Fruit fly (Drosophila melanogaster): ENCODE data around the gene Kap-alpha3.
A peak's percentile ranks its signal among the peaks of the same experiment; 100 is the strongest.

Gene Kap-alpha3

DNA sequence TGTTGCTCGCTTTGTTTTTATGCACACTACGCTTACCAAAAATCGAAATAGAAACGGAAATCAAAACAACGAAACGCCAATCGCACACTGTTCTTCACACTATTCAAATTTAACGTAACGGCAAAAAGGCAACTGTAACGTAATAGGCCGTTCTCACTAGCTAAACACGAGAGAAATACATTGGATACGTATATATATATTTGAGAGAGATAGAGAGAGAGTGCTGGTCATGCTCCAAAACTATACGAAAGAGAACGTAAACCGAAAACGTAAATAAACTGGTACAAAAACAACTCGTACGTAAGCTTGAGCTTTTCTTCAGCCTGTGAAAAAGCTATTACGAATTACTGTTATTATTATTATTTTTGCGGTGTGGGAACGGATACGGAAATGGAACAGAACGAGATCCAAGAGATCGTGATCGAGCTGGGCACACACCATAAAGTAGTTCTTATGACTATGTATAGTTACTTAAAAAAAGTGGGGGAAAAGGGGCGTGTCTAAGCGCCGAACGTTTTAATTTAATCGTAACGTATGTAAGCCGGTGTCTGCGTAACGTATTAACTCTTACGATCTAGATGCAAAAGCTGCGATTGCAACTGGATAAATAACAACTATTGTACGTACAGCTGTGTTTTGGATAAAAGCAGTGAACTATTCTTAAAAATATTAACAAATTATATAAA lies 33.9 kb downstream of the Kap-alpha3 start:
- TF ChIP-seq spab (GFP tag; optimal IDR thresholded peaks at IDR 0.05) (no peak), Eip75B (GFP tag; optimal IDR thresholded peaks at IDR 0.05) (no peak), dac (GFP tag; optimal IDR thresholded peaks at IDR 0.05) (no peak), vri (GFP tag; optimal IDR thresholded peaks at IDR 0.05) (no peak), Gug (GFP tag; IDR thresholded peaks at IDR 0.05) (no peak), fkh (GFP tag; optimal IDR thresholded peaks at IDR 0.05) (no peak), CG6163 (GFP tag; IDR thresholded peaks at IDR 0.05) (no peak), Met (GFP tag; optimal IDR thresholded peaks at IDR 0.05) (no peak), CG32006 (GFP tag; optimal IDR thresholded peaks at IDR 0.05) (no peak), Sox14 (GFP tag; optimal IDR thresholded peaks at IDR 0.05) (no peak), topi (GFP tag; optimal IDR thresholded peaks at IDR 0.05) (no peak), CG6792 (GFP tag; optimal IDR thresholded peaks at IDR 0.05) (no peak), Ets21C (GFP tag; optimal IDR thresholded peaks at IDR 0.05) (no peak)

DNA sequence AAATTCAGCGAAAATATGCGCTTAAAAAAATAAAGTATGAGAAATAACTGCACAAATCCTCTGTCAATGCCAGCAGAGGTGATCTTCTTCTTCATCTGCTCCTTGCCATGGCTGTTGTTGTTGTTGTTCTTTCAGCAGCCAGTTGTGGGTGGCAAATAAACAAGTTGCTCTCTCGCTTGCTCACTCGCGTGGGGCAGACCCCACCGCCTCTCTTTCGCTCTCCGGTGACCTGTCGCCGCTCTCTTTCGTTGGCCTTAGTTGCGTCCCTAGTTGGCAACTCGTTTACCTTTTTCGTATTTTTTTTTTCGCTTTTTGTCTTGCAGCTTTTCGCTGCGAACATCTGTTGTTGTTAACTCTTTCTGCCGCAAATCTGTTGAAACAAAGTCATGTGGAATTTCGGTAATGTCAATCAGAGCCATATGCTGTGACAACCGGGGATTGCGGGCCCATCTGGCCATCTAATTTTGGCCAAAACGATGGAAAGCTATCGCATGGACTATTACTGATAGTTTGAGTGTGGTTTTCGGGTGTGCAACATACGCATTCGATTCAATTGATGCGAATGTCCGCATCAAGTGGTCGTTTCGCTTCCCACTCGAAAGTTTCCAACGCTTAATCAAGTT lies 42.8 kb downstream of the Kap-alpha3 start:
- TF ChIP-seq Eip78C (GFP tag) (no peak), dsx (GFP tag; optimal IDR thresholded peaks at IDR 0.05; ENCODE audit: poor library complexity, severe bottlenecking) (peak; percentile 63)

DNA sequence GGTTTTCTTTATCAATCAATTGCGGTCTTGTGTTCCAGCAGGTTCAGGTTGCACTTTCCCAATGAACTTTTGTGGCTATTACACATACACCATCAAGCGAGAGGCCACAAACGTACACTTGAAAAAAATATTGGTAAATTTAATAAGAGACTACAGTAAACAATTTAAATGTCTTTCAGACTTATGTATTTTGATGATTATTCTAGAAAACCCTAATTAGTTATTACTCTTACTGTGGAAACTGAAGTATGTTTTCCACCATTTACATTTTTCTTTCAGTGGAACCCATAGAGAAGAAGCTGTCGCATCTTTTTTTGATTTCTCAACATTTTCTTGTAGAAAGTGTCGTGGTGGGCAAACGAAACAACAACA lies 43.4 kb downstream of the Kap-alpha3 start:
- TF ChIP-seq Lpt (GFP tag; optimal IDR thresholded peaks at IDR 0.05), result peak; percentile 88
- no peak for TF ChIP-seq CG6808 (GFP tag; optimal IDR thresholded peaks at IDR 0.05)
- no peak; the same call in none of the 3 replicates for TF ChIP-seq CG6163 (GFP tag; IDR thresholded peaks at IDR 0.05)
- TF ChIP-seq vri (GFP tag; optimal IDR thresholded peaks at IDR 0.05), result no peak
- TF ChIP-seq CG8319 (GFP tag; optimal IDR thresholded peaks at IDR 0.05), result peak; percentile 83
- peak; percentile 86 for TF ChIP-seq CG6792 (GFP tag; optimal IDR thresholded peaks at IDR 0.05)
- peak; percentile 80 for TF ChIP-seq dsx (GFP tag; optimal IDR thresholded peaks at IDR 0.05; ENCODE audit: poor library complexity, severe bottlenecking)
- peak; percentile 78; the same call in 1 of the 2 replicates for TF ChIP-seq CG11294 (GFP tag; IDR thresholded peaks at IDR 0.05)
- peak; percentile 91 for TF ChIP-seq CG10631 (GFP tag; optimal IDR thresholded peaks at IDR 0.05)
- TF ChIP-seq Met (GFP tag; optimal IDR thresholded peaks at IDR 0.05), result peak; percentile 92
- peak; percentile 90 for TF ChIP-seq Sox102F (GFP tag; optimal IDR thresholded peaks at IDR 0.05)
- TF ChIP-seq CG10669 (GFP tag; optimal IDR thresholded peaks at IDR 0.05), result peak; percentile 84
- TF ChIP-seq CG8632 (GFP tag; optimal IDR thresholded peaks at IDR 0.05), result peak; percentile 91
- TF ChIP-seq OdsH (GFP tag; optimal IDR thresholded peaks at IDR 0.05), result peak; percentile 93
- peak; percentile 85 for TF ChIP-seq CG4318 (GFP tag; optimal IDR thresholded peaks at IDR 0.05)
- peak; percentile 95 for TF ChIP-seq CG32006 (GFP tag; optimal IDR thresholded peaks at IDR 0.05)
- TF ChIP-seq net (GFP tag; optimal IDR thresholded peaks at IDR 0.05), result peak; percentile 91
- TF ChIP-seq eg (GFP tag; IDR thresholded peaks at IDR 0.05), result peak; percentile 94
- TF ChIP-seq salr (GFP tag; optimal IDR thresholded peaks at IDR 0.05), result peak; percentile 69 to 92
- TF ChIP-seq Ets21C (GFP tag; optimal IDR thresholded peaks at IDR 0.05), result peak; percentile 75
- peak; percentile 83 for TF ChIP-seq CG11902 (GFP tag; optimal IDR thresholded peaks at IDR 0.05)
- peak; percentile 91 for TF ChIP-seq Hr39 (GFP tag; optimal IDR thresholded peaks at IDR 0.05)
- TF ChIP-seq Gug (GFP tag; IDR thresholded peaks at IDR 0.05), result peak; percentile 89
- TF ChIP-seq cyc (GFP tag; optimal IDR thresholded peaks at IDR 0.05), result peak; percentile 87
- peak; percentile 61 for TF ChIP-seq Blimp-1 (GFP tag; optimal IDR thresholded peaks at IDR 0.05)
- TF ChIP-seq fkh (GFP tag; optimal IDR thresholded peaks at IDR 0.05), result peak; percentile 21
- peak; percentile 95 for TF ChIP-seq Hr4 (GFP tag; optimal IDR thresholded peaks at IDR 0.05)
- TF ChIP-seq svp (GFP tag), result peak; percentile 90
- peak; percentile 81 for TF ChIP-seq Sox15 (GFP tag; optimal IDR thresholded peaks at IDR 0.05)
- TF ChIP-seq CG1621 (tag; optimal IDR thresholded peaks at IDR 0.05), result peak; percentile 79
- peak; percentile 92 for TF ChIP-seq acj6 (GFP tag; optimal IDR thresholded peaks at IDR 0.05)
- peak; percentile 93 for TF ChIP-seq Sox14 (GFP tag; optimal IDR thresholded peaks at IDR 0.05)
- peak; percentile 88 for TF ChIP-seq CG34406 (GFP tag; optimal IDR thresholded peaks at IDR 0.05)
- no peak for TF ChIP-seq CG16779 (tag; optimal IDR thresholded peaks at IDR 0.05)
- TF ChIP-seq fd85E (GFP tag; optimal IDR thresholded peaks at IDR 0.05), result peak; percentile 67
- peak in 1 of 2 experiments; percentile 57 for TF ChIP-seq ss (GFP tag; optimal IDR thresholded peaks at IDR 0.05)
- TF ChIP-seq Smox (GFP tag; optimal IDR thresholded peaks at IDR 0.05), result peak; percentile 89
- peak; percentile 93 for TF ChIP-seq pdm3 (GFP tag; optimal IDR thresholded peaks at IDR 0.05)
- peak; percentile 87 for TF ChIP-seq lz (GFP tag; optimal IDR thresholded peaks at IDR 0.05)
- peak; percentile 92 for TF ChIP-seq CG3919 (GFP tag; optimal IDR thresholded peaks at IDR 0.05)
